Worm (Caenorhabditis elegans) whole organism, early embryonic: ENCODE data around the gene ugt-24.

Experiments
- aly-1 ChIP-seq: sonication (generic microtip); optimal IDR thresholded peaks from 2 replicates; lab custom pipeline; 2016; ENCODE audit warnings: missing genetic modification characterization, missing compliant biosample characterization
- ceh-36 ChIP-seq: sonication (generic microtip); optimal IDR thresholded peaks from 2 replicates; lab custom pipeline; 2016; ENCODE audit warnings: missing genetic modification characterization, inconsistent platforms, missing compliant biosample characterization
- ets-7 ChIP-seq: sonication (generic microtip); optimal IDR thresholded peaks from 2 replicates; lab custom pipeline; 2016; ENCODE audit warnings: missing genotype, missing genetic modification characterization, missing compliant biosample characterization

DNA sequence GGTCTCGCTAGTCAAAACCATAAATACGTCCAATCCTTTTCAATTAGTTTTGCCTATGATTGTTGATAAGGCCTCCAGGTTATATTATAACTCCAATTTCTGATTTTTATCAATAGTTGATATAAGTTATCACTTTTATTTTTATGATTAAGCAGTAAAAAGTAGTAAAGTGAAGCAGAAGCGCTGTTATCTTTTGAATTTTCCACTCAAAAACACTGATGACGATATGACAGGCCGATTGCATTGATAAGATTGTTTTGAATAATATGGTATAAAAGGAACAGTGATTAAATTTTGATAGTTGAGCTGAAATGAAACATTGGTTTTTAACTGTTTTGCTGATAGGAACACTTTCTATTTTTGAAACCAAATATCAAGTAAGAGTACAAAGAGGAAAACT lies 24.9 kb downstream of the ugt-24 start, which contains the start of gene asp-9:
- TF ChIP-seq ets-7 (no peak), ceh-36 (tag; lab: Kevin White, UChicago) (no peak), aly-1 (tag; lab: Kevin White, UChicago) (no peak)
